Worm (Caenorhabditis elegans) whole organism, late embryonic: Measurements from ENCODE around the gene cor-1.

Experiments used
- T23F11.4 ChIP-seq: fragments of 200-800 bp; sonication (Bioruptor generic); optimal IDR thresholded peaks from 2 replicates; lab custom pipeline; 2018; ENCODE audit warnings: mild to moderate bottlenecking, missing genetic modification characterization, missing compliant biosample characterization
- ceh-22 ChIP-seq: sonication (generic microtip); optimal IDR thresholded peaks from 2 replicates; lab custom pipeline; 2017; ENCODE audit warnings: missing biosample characterization, missing genetic modification characterization
- dve-1 ChIP-seq: sonication (generic microtip); optimal IDR thresholded peaks from 2 replicates; lab custom pipeline; 2017; ENCODE audit warnings: antibody characterized with exemption, mild to moderate bottlenecking, missing genetic modification characterization, missing compliant biosample characterization
- elt-2 ChIP-seq: sonication (generic microtip); optimal IDR thresholded peaks from 2 replicates; lab custom pipeline; 2016; ENCODE audit warnings: missing genetic modification reagents, missing genetic modification characterization, missing compliant biosample characterization
- mec-3 ChIP-seq: sonication (generic microtip); optimal IDR thresholded peaks from 2 replicates; lab custom pipeline; 2016; ENCODE audit warnings: borderline replicate concordance, missing genetic modification characterization, missing compliant biosample characterization
- nfya-1 ChIP-seq: sonication (generic microtip); optimal IDR thresholded peaks from 2 replicates; lab custom pipeline; 2017; ENCODE audit warnings: missing genetic modification characterization, mild to moderate bottlenecking, missing compliant biosample characterization, antibody characterized with exemption, moderate library complexity
- nhr-11 ChIP-seq: fragments of 150-350 bp; optimal IDR thresholded peaks from 2 replicates; lab custom pipeline; 2014; ENCODE audit warnings: missing biosample characterization, missing genetic modification characterization
- odd-2 ChIP-seq: sonication (generic microtip); optimal IDR thresholded peaks from 2 replicates; lab custom pipeline; 2017; ENCODE audit warnings: antibody characterized with exemption, mild to moderate bottlenecking, missing genetic modification characterization, missing compliant biosample characterization
- pag-3 ChIP-seq: sonication (generic microtip); optimal IDR thresholded peaks from 2 replicates; lab custom pipeline; 2016; ENCODE audit warnings: missing compliant biosample characterization, missing genetic modification characterization, borderline replicate concordance
- tbx-2 ChIP-seq: sonication (generic microtip); optimal IDR thresholded peaks from 2 replicates; lab custom pipeline; 2016; ENCODE audit warnings: missing genetic modification characterization, missing compliant biosample characterization

- TF ChIP-seq dve-1 (tag; lab: Kevin White, UChicago) (no peak), elt-2 (tag; lab: Kevin White, UChicago) (no peak), nfya-1 (tag; lab: Kevin White, UChicago) (no peak), nhr-11 (tag; lab: Kevin White, UChicago) (no peak), mec-3 (tag; lab: Kevin White, UChicago) (no peak), T23F11.4 (GFP tag; lab: Kevin White, UChicago) (no peak), pag-3 (tag; lab: Kevin White, UChicago) (no peak), ceh-22 (tag; lab: Kevin White, UChicago) (no peak), odd-2 (tag; lab: Kevin White, UChicago) (no peak), tbx-2 (tag; lab: Kevin White, UChicago) (no peak)
These were observed 51.2 kb downstream of the cor-1 start, which contains the start of gene vglu-3 for ce11 chrIII:10300078-10300477.
